Fruit fly (Drosophila melanogaster): Measurements from ENCODE around the gene CG18789.

The CG18789 gene

dm6 chr2L:12004211-12004979, 9.2 kb upstream of the CG18789 start (continued):
- peak; percentile 47 for TF ChIP-seq CG2120 (GFP tag; optimal IDR thresholded peaks at IDR 0.05)
- peak; percentile 62 for TF ChIP-seq CG7987 (GFP tag; optimal IDR thresholded peaks at IDR 0.05)
- TF ChIP-seq Dek (tag; optimal IDR thresholded peaks at IDR 0.05), result peak; percentile 44
- TF ChIP-seq CG8089 (GFP tag; optimal IDR thresholded peaks at IDR 0.05), result peak; percentile 78
- peak; percentile 26 for TF ChIP-seq CG6654 (GFP tag; optimal IDR thresholded peaks at IDR 0.05)
- no peak for TF ChIP-seq stc (GFP tag; IDR thresholded peaks at IDR 0.05)
- peak; percentile 20 for TF ChIP-seq CG18011 (GFP tag; optimal IDR thresholded peaks at IDR 0.05)
- TF ChIP-seq sc (optimal IDR thresholded peaks at IDR 0.05), result no peak
- TF ChIP-seq sc (GFP tag; optimal IDR thresholded peaks at IDR 0.05), result peak; percentile 85
- peak; percentile 10 for TF ChIP-seq CG10267 (tag; optimal IDR thresholded peaks at IDR 0.05)
- TF ChIP-seq CG18764 (GFP tag; optimal IDR thresholded peaks at IDR 0.05), result peak; percentile 39
- peak; percentile 88 for TF ChIP-seq CG15601 (tag; optimal IDR thresholded peaks at IDR 0.05)
- peak; percentile 55 for TF ChIP-seq CG15011 (GFP tag; optimal IDR thresholded peaks at IDR 0.05)
- TF ChIP-seq Bgb (GFP tag; IDR thresholded peaks at IDR 0.05; ENCODE audit: partially characterized antibody), result no peak
- no peak for TF ChIP-seq Aef1 (GFP tag; IDR thresholded peaks at IDR 0.05)
- no peak for TF ChIP-seq ato (GFP tag; IDR thresholded peaks at IDR 0.05; ENCODE audit: partially characterized antibody)
- TF ChIP-seq CG9797 (GFP tag; optimal IDR thresholded peaks at IDR 0.05), result no peak
- peak; percentile 11 for TF ChIP-seq Dad (GFP tag; optimal IDR thresholded peaks at IDR 0.05)
- TF ChIP-seq trem (tag; optimal IDR thresholded peaks at IDR 0.05), result peak; percentile 20
- TF ChIP-seq CG10321 (GFP tag; IDR thresholded peaks at IDR 0.05), result no peak
- TF ChIP-seq klu (GFP tag; IDR thresholded peaks at IDR 0.05), result no peak
- TF ChIP-seq Lhr (GFP tag; optimal IDR thresholded peaks at IDR 0.05), result no peak
- peak; percentile 60 for TF ChIP-seq Meics (GFP tag; optimal IDR thresholded peaks at IDR 0.05)
- peak; percentile 55 for TF ChIP-seq tap (tag; optimal IDR thresholded peaks at IDR 0.05)
- TF ChIP-seq tgo (GFP tag; IDR thresholded peaks at IDR 0.05), result no peak
- peak; percentile 74 for TF ChIP-seq caup (GFP tag; optimal IDR thresholded peaks at IDR 0.05; ENCODE audit: severe bottlenecking)
- TF ChIP-seq CG13424 (tag; optimal IDR thresholded peaks at IDR 0.05), result peak; percentile 76
- peak; percentile 88 for TF ChIP-seq CG2202 (tag; optimal IDR thresholded peaks at IDR 0.05)
- no peak for TF ChIP-seq peb (GFP tag; IDR thresholded peaks at IDR 0.05)
- peak; percentile 18 for TF ChIP-seq CG9609 (GFP tag; optimal IDR thresholded peaks at IDR 0.05)
- peak; percentile 77 for TF ChIP-seq CG1603 (tag; optimal IDR thresholded peaks at IDR 0.05)
- TF ChIP-seq tin (GFP tag; optimal IDR thresholded peaks at IDR 0.05), result peak; percentile 25
- no peak for TF ChIP-seq wdn (GFP tag; IDR thresholded peaks at IDR 0.05)
- peak; percentile 28 for TF ChIP-seq pho (GFP tag; optimal IDR thresholded peaks at IDR 0.05)
- peak; percentile 20 for TF ChIP-seq Fer3 (tag; optimal IDR thresholded peaks at IDR 0.05)
- TF ChIP-seq gcm (GFP tag; optimal IDR thresholded peaks at IDR 0.05), result peak; percentile 68
- peak; percentile 12 for TF ChIP-seq btn (GFP tag; optimal IDR thresholded peaks at IDR 0.05)
- peak; percentile 46 for TF ChIP-seq tup (GFP tag; optimal IDR thresholded peaks at IDR 0.05)
- TF ChIP-seq CG8281 (tag; optimal IDR thresholded peaks at IDR 0.05), result peak; percentile 33
- peak; percentile 32 for TF ChIP-seq Ets97D (GFP tag; optimal IDR thresholded peaks at IDR 0.05)
- peak; percentile 4 for TF ChIP-seq CG3995 (GFP tag; optimal IDR thresholded peaks at IDR 0.05)
- TF ChIP-seq CG10565 (GFP tag; optimal IDR thresholded peaks at IDR 0.05), result no peak
- TF ChIP-seq ken (GFP tag; IDR thresholded peaks at IDR 0.05), result no peak
- peak; percentile 77 for TF ChIP-seq salm (tag; optimal IDR thresholded peaks at IDR 0.05)
- peak; percentile 97 for TF ChIP-seq ftz-f1 (GFP tag; optimal IDR thresholded peaks at IDR 0.05)
- TF ChIP-seq Mes4 (GFP tag; optimal IDR thresholded peaks at IDR 0.05), result peak; percentile 63
- peak; percentile 82 for TF ChIP-seq CG18599 (GFP tag; optimal IDR thresholded peaks at IDR 0.05)
- no peak for TF ChIP-seq ssp (GFP tag; IDR thresholded peaks at IDR 0.05)
- TF ChIP-seq CG10543 (GFP tag; optimal IDR thresholded peaks at IDR 0.05), result peak; percentile 85
